Fruit fly (Drosophila melanogaster) whole organism, adult: ENCODE results near the gene Rel.
A peak's percentile ranks its signal among the peaks of the same experiment; 100 is the strongest.

Experiments used
- CG1620 ChIP-seq: fragments of 200-800 bp; sonication (Bioruptor generic); optimal IDR thresholded peaks from 2 replicates; lab custom pipeline; 2016; ENCODE audit warnings: missing biosample characterization, missing genetic modification characterization
- CG33017 ChIP-seq: fragments of 200-800 bp; sonication (Bioruptor generic); optimal IDR thresholded peaks from 2 replicates; lab custom pipeline; 2018; ENCODE audit warnings: missing biosample characterization, mild to moderate bottlenecking, missing genetic modification characterization, moderate library complexity
- CG5204 ChIP-seq: fragments of 200-800 bp; sonication (Bioruptor generic); optimal IDR thresholded peaks from 2 replicates; lab custom pipeline; 2016; ENCODE audit warnings: missing biosample characterization, missing genetic modification characterization
- CG7045 ChIP-seq: fragments of 200-800 bp; sonication (Bioruptor generic); optimal IDR thresholded peaks from 2 replicates; lab custom pipeline; 2017; ENCODE audit warnings: missing biosample characterization, mild to moderate bottlenecking, missing genetic modification characterization
- Clk ChIP-seq: fragments of 200-800 bp; sonication (Bioruptor generic); optimal IDR thresholded peaks from 2 replicates; lab custom pipeline; 2017; ENCODE audit warnings: missing biosample characterization, missing genetic modification characterization
- bab1 ChIP-seq: fragments of 200-800 bp; sonication (Bioruptor generic); optimal IDR thresholded peaks from 3 replicates; lab custom pipeline; 2019; ENCODE audit warnings: missing biosample characterization, mild to moderate bottlenecking, missing genetic modification characterization, moderate library complexity
- cnc ChIP-seq, 2 experiments: fragments of >200 bp; optimal IDR thresholded peaks; 2 replicates each; lab custom pipeline; 2017
- ovo ChIP-seq: fragments of 200-800 bp; sonication (Bioruptor generic); optimal IDR thresholded peaks from 2 replicates; lab custom pipeline; 2016; ENCODE audit warnings: missing biosample characterization, missing genetic modification characterization
- toe ChIP-seq: fragments of 200-800 bp; sonication (Bioruptor generic); optimal IDR thresholded peaks from 2 replicates; lab custom pipeline; 2016; ENCODE audit warnings: missing biosample characterization, missing genetic modification characterization

DNA sequence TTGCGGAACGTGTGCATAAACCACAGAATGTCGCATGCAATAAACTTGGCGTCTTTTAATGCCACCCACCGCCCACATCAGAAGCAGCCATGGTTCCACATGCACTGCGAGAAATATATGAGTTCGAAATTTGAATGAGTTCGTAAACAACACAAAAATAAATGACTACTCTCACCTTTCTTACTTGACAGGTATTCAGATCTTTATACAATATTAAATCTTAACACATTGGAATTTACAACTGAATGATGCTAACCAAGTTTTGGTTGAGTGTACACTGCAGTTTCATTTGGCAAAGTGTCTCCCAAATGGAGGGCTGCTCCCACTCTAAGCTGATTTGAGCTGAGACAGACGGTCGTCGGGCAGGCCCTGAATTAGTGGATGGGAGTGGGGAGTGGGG is 27.2 kb upstream of the Rel start:
- TF ChIP-seq bab1 (GFP tag; lab: Kevin White, UChicago): no peak
- TF ChIP-seq toe (GFP tag; lab: Kevin White, UChicago): peak; percentile 16
- peak; percentile 59 for TF ChIP-seq CG5204 (GFP tag; lab: Kevin White, UChicago)
- TF ChIP-seq CG7045 (GFP tag; lab: Kevin White, UChicago): peak; percentile 36
- TF ChIP-seq CG1620: no peak
- TF ChIP-seq ovo: no peak
- TF ChIP-seq Clk (GFP tag; lab: Kevin White, UChicago): peak; percentile 23
- peak; percentile 43 for TF ChIP-seq CG33017 (tag; lab: Kevin White, UChicago)
- no peak for TF ChIP-seq cnc (optimal IDR thresholded peaks at IDR 0.05; lab: Kevin White, UChicago)
